Fruit fly (Drosophila melanogaster) whole organism, embryonic: ENCODE measurements around the gene mRpL15.
A peak's percentile ranks its signal among the peaks of the same experiment; 100 is the strongest.

Experiments
- Blimp-1 ChIP-seq: fragments of 200-800 bp; sonication (Bioruptor generic); optimal IDR thresholded peaks from 3 replicates; lab custom pipeline; 2018; ENCODE audit warnings: missing biosample characterization, missing genetic modification characterization, mild to moderate bottlenecking, moderate library complexity, missing genetic modification reagents
- Bteb2 ChIP-seq: fragments of 200-800 bp; sonication (Bioruptor generic); optimal IDR thresholded peaks from 2 replicates; lab custom pipeline; 2016; ENCODE audit warnings: missing biosample characterization, missing genetic modification characterization
- CG10267 ChIP-seq: fragments of 200-800 bp; sonication (Bioruptor generic); optimal IDR thresholded peaks from 2 replicates; lab custom pipeline; 2018; ENCODE audit warnings: missing biosample characterization, mild to moderate bottlenecking, missing genetic modification characterization, moderate library complexity
- CG10654 ChIP-seq: fragments of 200-800 bp; sonication (Bioruptor generic); optimal IDR thresholded peaks from 2 replicates; lab custom pipeline; 2016; ENCODE audit warnings: missing biosample characterization, missing genetic modification characterization
- CG12219 ChIP-seq: fragments of 200-800 bp; sonication (Bioruptor generic); optimal IDR thresholded peaks from 3 replicates; lab custom pipeline; 2018; ENCODE audit warnings: missing biosample characterization, mild to moderate bottlenecking, missing genetic modification characterization
- CG12659 ChIP-seq: fragments of 200-800 bp; sonication (Bioruptor generic); optimal IDR thresholded peaks from 3 replicates; lab custom pipeline; 2017; ENCODE audit warnings: mild to moderate bottlenecking, missing biosample characterization, missing genetic modification reagents, missing genetic modification characterization
- CG14965 ChIP-seq: fragments of 200-800 bp; sonication (Bioruptor generic); optimal IDR thresholded peaks from 2 replicates; lab custom pipeline; 2016; ENCODE audit warnings: missing biosample characterization, missing genetic modification characterization, borderline replicate concordance
- CG17328 ChIP-seq: fragments of 200-800 bp; sonication (Bioruptor generic); IDR thresholded peaks from 2 replicates; pipeline ENCODE4 v1.3.6; 2022; ENCODE audit warnings: missing biosample characterization, missing genetic modification characterization
- CG17359 ChIP-seq: fragments of 200-800 bp; sonication (Bioruptor generic); optimal IDR thresholded peaks from 3 replicates; lab custom pipeline; 2018; ENCODE audit warnings: missing biosample characterization, mild to moderate bottlenecking, missing genetic modification characterization, moderate library complexity
- CG17361 ChIP-seq: fragments of 200-800 bp; sonication (Bioruptor generic); IDR thresholded peaks from 3 replicates; pipeline ENCODE4 v1.3.6; 2022; ENCODE audit warnings: missing biosample characterization, missing genetic modification characterization
- CG2199 ChIP-seq: fragments of 200-800 bp; sonication (Bioruptor generic); IDR thresholded peaks from 3 replicates; pipeline ENCODE4 v1.3.6; 2022; ENCODE audit warnings: missing biosample characterization, missing genetic modification characterization
- CG31365 ChIP-seq: fragments of 200-800 bp; sonication (Bioruptor generic); optimal IDR thresholded peaks from 2 replicates; lab custom pipeline; 2018; ENCODE audit warnings: missing biosample characterization, mild to moderate bottlenecking, missing genetic modification characterization
- CG34376 ChIP-seq: fragments of 200-800 bp; sonication (Bioruptor generic); optimal IDR thresholded peaks from 2 replicates; lab custom pipeline; 2018; ENCODE audit warnings: missing biosample characterization, mild to moderate bottlenecking, missing genetic modification characterization
- CG3726 ChIP-seq: fragments of 200-800 bp; sonication (Bioruptor generic); IDR thresholded peaks from 3 replicates; pipeline ENCODE4, ENCODE4 v1.3.6; 2022; ENCODE audit warnings: missing biosample characterization, missing genetic modification characterization
- CG4854 ChIP-seq: fragments of 200-800 bp; sonication (Bioruptor generic); optimal IDR thresholded peaks from 2 replicates; lab custom pipeline; 2016; ENCODE audit warnings: missing biosample characterization, missing genetic modification characterization, inconsistent platforms
- CG5953 ChIP-seq: fragments of 200-800 bp; sonication (Bioruptor generic); IDR thresholded peaks from 2 replicates; pipeline ENCODE4 v1.3.6; 2022; ENCODE audit warnings: missing biosample characterization, missing genetic modification characterization
- CG8290 ChIP-seq, 3 experiments: fragments of 200-800 bp; sonication (Bioruptor generic); optimal IDR thresholded peaks; 2 replicates each; lab custom pipeline; 2016 to 2019; ENCODE audit warnings: missing biosample characterization in 3 of 3, missing genetic modification characterization in 3 of 3, mild to moderate bottlenecking in 2 of 3, moderate library complexity in 1 of 3
- CG9609 ChIP-seq: fragments of 200-800 bp; sonication (Bioruptor generic); optimal IDR thresholded peaks from 3 replicates; lab custom pipeline; 2016; ENCODE audit warnings: missing biosample characterization, missing genetic modification characterization
- Dbx ChIP-seq: fragments of 200-800 bp; sonication (Bioruptor generic); IDR thresholded peaks from 3 replicates; pipeline ENCODE4 v1.3.6; 2022; ENCODE audit warnings: missing biosample characterization, missing genetic modification characterization
- Deaf1 ChIP-seq: fragments of 200-800 bp; optimal IDR thresholded peaks from 3 replicates; lab custom pipeline; 2019; ENCODE audit warnings: missing biosample characterization, mild to moderate bottlenecking, missing genetic modification characterization, moderate library complexity
- E2f2 ChIP-seq: fragments of 200-800 bp; sonication (Bioruptor generic); IDR thresholded peaks from 2 replicates; pipeline ENCODE4 v1.3.6; 2022; ENCODE audit warnings: missing biosample characterization, missing genetic modification characterization
- Eip74EF ChIP-seq, 2 experiments: fragments of 200-800 bp in 1 of 2; fragments of >200 bp in 1 of 2; sonication (Bioruptor generic) in 1 of 2; optimal IDR thresholded peaks; 2 replicates each; lab custom pipeline; 2017 to 2019; ENCODE audit warnings: missing biosample characterization in 2 of 2, missing genetic modification characterization in 2 of 2, mild to moderate bottlenecking in 1 of 2, moderate library complexity in 1 of 2
- H15 ChIP-seq: fragments of 200-800 bp; sonication (Bioruptor generic); IDR thresholded peaks from 3 replicates; pipeline ENCODE4 v1.3.6; 2022; ENCODE audit warnings: missing biosample characterization, missing genetic modification characterization
- HLH54F ChIP-seq: fragments of 200-800 bp; sonication (Bioruptor generic); optimal IDR thresholded peaks from 3 replicates; lab custom pipeline; 2016; ENCODE audit warnings: missing biosample characterization, missing genetic modification characterization
- HmgD ChIP-seq: fragments of 200-800 bp; sonication (Bioruptor generic); optimal IDR thresholded peaks from 3 replicates; lab custom pipeline; 2016; ENCODE audit warnings: missing biosample characterization, missing genetic modification characterization
- Hr78 ChIP-seq, 2 experiments: fragments of 200-800 bp in 1 of 2; fragments of >200 bp in 1 of 2; sonication (Bioruptor generic) in 1 of 2; optimal IDR thresholded peaks; 2 replicates each; lab custom pipeline; 2017 to 2019; ENCODE audit warnings: missing biosample characterization in 2 of 2, missing genetic modification characterization in 2 of 2, mild to moderate bottlenecking in 1 of 2, moderate library complexity in 1 of 2
- Lpt ChIP-seq: fragments of >200 bp; optimal IDR thresholded peaks from 2 replicates; lab custom pipeline; 2018; ENCODE audit warnings: missing biosample characterization, missing genetic modification characterization
- MBD-R2 ChIP-seq: fragments of 200-800 bp; sonication (Bioruptor generic); IDR thresholded peaks from 2 replicates; pipeline ENCODE4 v1.3.6; 2022; ENCODE audit warnings: missing biosample characterization, missing genetic modification characterization
- MESR4 ChIP-seq: fragments of 200-800 bp; sonication (Bioruptor generic); optimal IDR thresholded peaks from 2 replicates; lab custom pipeline; 2018; ENCODE audit warnings: missing biosample characterization, mild to moderate bottlenecking, missing genetic modification characterization, moderate library complexity
- MTF-1 ChIP-seq: fragments of 200-800 bp; sonication (Bioruptor generic); optimal IDR thresholded peaks from 2 replicates; lab custom pipeline; 2018; ENCODE audit warnings: missing biosample characterization, mild to moderate bottlenecking, missing genetic modification characterization, borderline replicate concordance
- Sin3A ChIP-seq: fragments of >200 bp; optimal IDR thresholded peaks from 2 replicates; lab custom pipeline; 2018
- Vsx1 ChIP-seq: fragments of 200-800 bp; sonication (Bioruptor generic); optimal IDR thresholded peaks from 2 replicates; lab custom pipeline; 2017; ENCODE audit warnings: missing biosample characterization, mild to moderate bottlenecking, missing genetic modification characterization, missing genetic modification reagents
- amos ChIP-seq: fragments of 200-800 bp; sonication (Bioruptor generic); IDR thresholded peaks from 2 replicates; pipeline ENCODE4 v1.3.6; 2022; ENCODE audit warnings: missing biosample characterization, missing genetic modification characterization; ENCODE audit not compliant: partially characterized antibody
- ase ChIP-seq: fragments of 200-800 bp; sonication (Bioruptor generic); IDR thresholded peaks from 3 replicates; pipeline ENCODE4 v1.3.6; 2022; ENCODE audit warnings: missing biosample characterization, missing genetic modification characterization
- ato ChIP-seq: fragments of 200-800 bp; sonication (Bioruptor generic); IDR thresholded peaks from 2 replicates; pipeline ENCODE4 v1.3.6; 2022; ENCODE audit warnings: missing biosample characterization, missing genetic modification characterization; ENCODE audit not compliant: partially characterized antibody
- bab2 ChIP-seq: fragments of 200-800 bp; sonication (Bioruptor generic); optimal IDR thresholded peaks from 2 replicates; lab custom pipeline; 2016; ENCODE audit warnings: missing biosample characterization, missing genetic modification characterization
- eyg ChIP-seq: fragments of 200-800 bp; sonication (Bioruptor generic); optimal IDR thresholded peaks from 3 replicates; lab custom pipeline; 2016; ENCODE audit warnings: missing biosample characterization, missing genetic modification characterization
- fu2 ChIP-seq: fragments of 200-800 bp; sonication (Bioruptor generic); optimal IDR thresholded peaks from 2 replicates; lab custom pipeline; 2016; ENCODE audit warnings: missing biosample characterization, missing genetic modification characterization
- gfzf ChIP-seq: fragments of 200-800 bp; sonication (Bioruptor generic); optimal IDR thresholded peaks from 2 replicates; lab custom pipeline; 2016; ENCODE audit warnings: missing biosample characterization, mild to moderate bottlenecking, missing genetic modification characterization, moderate library complexity
- jigr1 ChIP-seq: fragments of 200-800 bp; sonication (Bioruptor generic); IDR thresholded peaks from 3 replicates; pipeline ENCODE4 v1.3.6; 2022; ENCODE audit warnings: missing biosample characterization, missing genetic modification characterization
- klu ChIP-seq: fragments of 200-800 bp; sonication (Bioruptor generic); IDR thresholded peaks from 2 replicates; pipeline ENCODE4 v1.3.6; 2022; ENCODE audit warnings: missing biosample characterization, missing genetic modification characterization
- lmd ChIP-seq: fragments of 200-800 bp; sonication (Bioruptor generic); IDR thresholded peaks from 2 replicates; pipeline ENCODE4 v1.3.6; 2022; ENCODE audit warnings: missing biosample characterization, missing genetic modification characterization
- nerfin-1 ChIP-seq: fragments of 200-800 bp; sonication (Bioruptor generic); optimal IDR thresholded peaks from 3 replicates; lab custom pipeline; 2019; ENCODE audit warnings: missing biosample characterization, mild to moderate bottlenecking, missing genetic modification characterization, moderate library complexity
- phol ChIP-seq: fragments of 200-800 bp; sonication (Bioruptor generic); optimal IDR thresholded peaks from 3 replicates; lab custom pipeline; 2018; ENCODE audit warnings: missing biosample characterization, mild to moderate bottlenecking, missing genetic modification characterization, moderate library complexity
- pita ChIP-seq: fragments of 200-800 bp; sonication (Bioruptor generic); optimal IDR thresholded peaks from 2 replicates; lab custom pipeline; 2017; ENCODE audit warnings: missing biosample characterization, mild to moderate bottlenecking, missing genetic modification characterization
- tio ChIP-seq: fragments of 200-800 bp; sonication (Bioruptor generic); optimal IDR thresholded peaks from 2 replicates; lab custom pipeline; 2017; ENCODE audit warnings: missing biosample characterization, missing genetic modification characterization, inconsistent platforms
- ttk ChIP-seq: fragments of 200-800 bp; sonication (Bioruptor generic); IDR thresholded peaks from 2 replicates; pipeline ENCODE4 v2.1.2; 2022; ENCODE audit warnings: missing biosample characterization, missing genetic modification characterization
- tx ChIP-seq: fragments of 200-800 bp; sonication (Bioruptor generic); optimal IDR thresholded peaks from 2 replicates; lab custom pipeline; 2016; ENCODE audit warnings: missing biosample characterization, missing genetic modification characterization
- unc-4 ChIP-seq: fragments of 200-800 bp; sonication (Bioruptor generic); IDR thresholded peaks from 2 replicates; pipeline ENCODE4 v1.3.6; 2022; ENCODE audit warnings: missing biosample characterization, missing genetic modification characterization; ENCODE audit not compliant: partially characterized antibody
- zf30C ChIP-seq: fragments of 200-800 bp; sonication (Bioruptor generic); optimal IDR thresholded peaks from 3 replicates; lab custom pipeline; 2018; ENCODE audit warnings: missing biosample characterization, mild to moderate bottlenecking, missing genetic modification characterization

mRpL15 gene

dm6 chr3L:20432297-20432696 is 3.7 kb downstream of the mRpL15 start, which contains the start of the genes Las and Psn (continued):
- TF ChIP-seq CG31365, result no peak
- TF ChIP-seq Deaf1 (tag; lab: Kevin White, UChicago), result no peak
- no peak for TF ChIP-seq HmgD
- TF ChIP-seq CG4854, result no peak
- TF ChIP-seq Blimp-1 (GFP tag; lab: Kevin White, UChicago), result no peak
- no peak for TF ChIP-seq tx (GFP tag; lab: Kevin White, UChicago)
- no peak for TF ChIP-seq jigr1 (GFP tag; lab: Robert Waterston, UW)
- no peak for TF ChIP-seq pita (GFP tag; lab: Kevin White, UChicago)
- peak; percentile 36 for TF ChIP-seq phol (tag; lab: Kevin White, UChicago)
- TF ChIP-seq ato, result 0 out of 2 replicates have a peak, but pooled peaks have one; percentile 40
- TF ChIP-seq E2f2 (GFP tag; lab: Robert Waterston, UW), result peak; percentile 73
- peak; percentile 56 for TF ChIP-seq CG12659 (GFP tag; lab: Kevin White, UChicago)
- no peak for TF ChIP-seq CG14965 (GFP tag; lab: Kevin White, UChicago)
- TF ChIP-seq ttk (GFP tag; lab: Robert Waterston, UW), result no peak
- TF ChIP-seq Hr78 (GFP tag; optimal IDR thresholded peaks at IDR 0.05; lab: Kevin White, UChicago), result no peak
- TF ChIP-seq CG17361 (GFP tag; lab: Robert Waterston, UW), result no peak
- TF ChIP-seq lmd (GFP tag; lab: Robert Waterston, UW), result no peak
- TF ChIP-seq H15 (GFP tag; lab: Robert Waterston, UW), result no peak
- TF ChIP-seq unc-4 (GFP tag; lab: Robert Waterston, UW), result peak; percentile 71
- peak; percentile 62 for TF ChIP-seq CG10267 (tag; lab: Kevin White, UChicago)
- TF ChIP-seq Bteb2 (GFP tag; lab: Kevin White, UChicago), result peak; percentile 34
- no peak for TF ChIP-seq CG10654 (GFP tag; lab: Kevin White, UChicago)
- no peak for TF ChIP-seq nerfin-1 (tag; lab: Kevin White, UChicago)
- peak; percentile 84 for TF ChIP-seq gfzf (GFP tag; lab: Kevin White, UChicago)
- no peak for TF ChIP-seq HLH54F (GFP tag; lab: Kevin White, UChicago)
- TF ChIP-seq amos (GFP tag; lab: Robert Waterston, UW), result peak; percentile 54
- TF ChIP-seq bab2 (GFP tag; lab: Kevin White, UChicago), result no peak
- TF ChIP-seq CG12219, result no peak
- peak; percentile 73 for TF ChIP-seq Sin3A (lab: Kevin White, UChicago)
- TF ChIP-seq Lpt (GFP tag; lab: Kevin White, UChicago), result no peak
- no peak for TF ChIP-seq ase (GFP tag; lab: Robert Waterston, UW)
- TF ChIP-seq MBD-R2 (GFP tag; lab: Robert Waterston, UW), result peak; percentile 60
- TF ChIP-seq CG8290 (GFP tag; optimal IDR thresholded peaks at IDR 0.05; lab: Kevin White, UChicago), result no peak
- no peak for TF ChIP-seq CG8290 (tag; optimal IDR thresholded peaks at IDR 0.05; lab: Kevin White, UChicago)
- no peak for TF ChIP-seq tio (GFP tag; lab: Kevin White, UChicago)
- TF ChIP-seq CG5953 (GFP tag; lab: Robert Waterston, UW), result no peak
- TF ChIP-seq MESR4, result no peak
- no peak for TF ChIP-seq zf30C (GFP tag; lab: Kevin White, UChicago)
- no peak for TF ChIP-seq klu (GFP tag; lab: Robert Waterston, UW)
- TF ChIP-seq CG9609 (GFP tag; lab: Kevin White, UChicago), result no peak
- TF ChIP-seq Dbx (GFP tag; lab: Robert Waterston, UW), result no peak
- no peak for TF ChIP-seq MTF-1 (GFP tag; lab: Kevin White, UChicago)
- TF ChIP-seq eyg (GFP tag; lab: Kevin White, UChicago), result no peak
- no peak for TF ChIP-seq fu2 (GFP tag; lab: Kevin White, UChicago)
- TF ChIP-seq CG17359 (tag; lab: Kevin White, UChicago), result no peak
- no peak for TF ChIP-seq CG2199 (GFP tag; lab: Robert Waterston, UW)
- peak; percentile 9 for TF ChIP-seq CG34376 (GFP tag; lab: Kevin White, UChicago)
- no peak for TF ChIP-seq Vsx1 (GFP tag; lab: Kevin White, UChicago)
- TF ChIP-seq CG3726 (GFP tag; lab: Robert Waterston, UW), result no peak
- TF ChIP-seq Eip74EF (GFP tag; optimal IDR thresholded peaks at IDR 0.05; lab: Kevin White, UChicago), result no peak
- no peak for TF ChIP-seq CG17328 (GFP tag; lab: Robert Waterston, UW)
